Fruit fly (Drosophila melanogaster): ENCODE results near the gene CG17192.

dm6 chr3R:27002787-27003186 is 15.3 kb downstream of the CG17192 start:
- no peak for TF ChIP-seq CG8159 (tag; optimal IDR thresholded peaks at IDR 0.05)
- no peak for TF ChIP-seq Pif1B (GFP tag; optimal IDR thresholded peaks at IDR 0.05)
- TF ChIP-seq CG8301 (tag; optimal IDR thresholded peaks at IDR 0.05) = no peak
- no peak for TF ChIP-seq EcR (GFP tag; optimal IDR thresholded peaks at IDR 0.05)
- no peak for TF ChIP-seq CG4496 (GFP tag; IDR thresholded peaks at IDR 0.05)
- no peak for TF ChIP-seq D1 (tag; optimal IDR thresholded peaks at IDR 0.05)
- TF ChIP-seq CG15710 (tag; optimal IDR thresholded peaks at IDR 0.05) = no peak
- no peak for TF ChIP-seq CG12605 (GFP tag; IDR thresholded peaks at IDR 0.05)
- TF ChIP-seq CG10348 (GFP tag; IDR thresholded peaks at IDR 0.05) = no peak
- no peak for TF ChIP-seq Ets98B (GFP tag; IDR thresholded peaks at IDR 0.05)
- TF ChIP-seq gl (tag; optimal IDR thresholded peaks at IDR 0.05) = no peak

All from whole organism, pupa.